Worm (Caenorhabditis elegans) whole organism, L4/young adult: Measurements from ENCODE around the gene F41F3.8.

Source experiments
- W03F9.2 ChIP-seq: fragments of 150-350 bp; optimal IDR thresholded peaks from 2 replicates; lab custom pipeline; 2014; ENCODE audit warnings: missing biosample characterization, missing genetic modification characterization
- dao-5 ChIP-seq: sonication (generic microtip); optimal IDR thresholded peaks from 2 replicates; lab custom pipeline; 2016; ENCODE audit warnings: missing genotype, missing genetic modification characterization, moderate library complexity, missing compliant biosample characterization
- him-1 ChIP-seq: sonication (generic microtip); optimal IDR thresholded peaks from 2 replicates; lab custom pipeline; 2016; ENCODE audit warnings: missing genotype, missing genetic modification reagents, missing genetic modification characterization, missing compliant biosample characterization

F41F3.8 gene

DNA sequence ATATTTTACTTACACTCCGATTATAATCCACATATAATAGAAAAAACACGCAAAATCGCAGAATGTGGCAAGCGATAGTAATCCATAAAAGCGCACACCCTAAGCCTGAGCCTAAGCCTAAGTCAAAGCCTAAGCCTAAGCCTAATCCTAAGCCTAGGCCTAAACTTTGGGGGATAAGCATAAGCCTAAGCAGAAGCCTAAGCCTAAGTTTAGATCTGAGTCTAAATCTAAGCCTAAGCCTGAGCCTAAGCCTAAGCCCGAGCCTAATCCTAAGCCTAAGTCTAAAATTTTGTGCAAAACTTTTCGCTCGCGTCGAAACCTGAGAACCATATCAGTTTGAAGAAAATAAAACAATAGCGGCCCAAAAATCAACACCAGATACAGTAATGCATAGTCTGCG lies 35.5 kb downstream of the F41F3.8 start:
- TF ChIP-seq him-1 (no peak), W03F9.2 (tag; lab: Kevin White, UChicago) (no peak), dao-5 (no peak)

DNA sequence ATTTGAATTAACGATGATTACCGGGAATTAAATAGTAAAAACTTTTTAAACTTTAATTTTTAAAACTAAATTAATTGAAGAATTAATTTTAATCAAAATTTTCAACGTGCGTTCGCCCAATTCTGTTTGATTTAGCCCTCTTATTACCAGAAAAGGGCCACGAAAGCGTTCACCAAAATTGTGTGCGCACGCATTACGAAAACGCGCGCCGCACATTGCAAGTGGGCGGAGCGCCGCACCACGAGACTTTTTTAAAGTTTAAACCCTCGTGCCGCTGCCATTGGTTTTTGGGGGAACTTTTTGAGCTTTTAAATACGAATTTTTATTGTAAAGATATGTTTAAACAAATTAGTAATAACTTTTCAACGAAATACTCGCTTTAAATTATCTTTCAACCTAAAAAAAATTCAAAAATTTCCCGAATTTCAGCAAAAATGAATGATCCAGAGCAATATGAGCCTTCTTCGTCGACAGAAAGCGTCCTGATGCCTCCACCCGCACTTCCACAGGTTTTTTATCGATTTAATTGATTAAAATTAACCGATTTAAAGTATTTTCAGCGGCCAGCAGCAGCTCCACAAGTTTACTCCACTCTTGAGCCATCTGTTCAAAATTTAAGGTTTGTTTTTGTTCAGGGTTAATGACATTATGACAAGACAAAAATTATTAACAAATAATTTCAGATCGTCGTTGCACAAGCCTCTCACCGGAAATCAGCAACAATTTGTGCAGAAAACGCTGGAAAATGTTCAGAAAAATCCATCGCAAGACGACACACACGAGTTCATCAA lies 38.2 kb downstream of the F41F3.8 start, which contains the start of gene taf-10:
Gene taf-10 (plus strand): TSS at position 424 of the 791 bp plus-strand sequence.
- TF ChIP-seq dao-5: no peak
- peak; percentile 54 for TF ChIP-seq W03F9.2 (tag; lab: Kevin White, UChicago)

DNA sequence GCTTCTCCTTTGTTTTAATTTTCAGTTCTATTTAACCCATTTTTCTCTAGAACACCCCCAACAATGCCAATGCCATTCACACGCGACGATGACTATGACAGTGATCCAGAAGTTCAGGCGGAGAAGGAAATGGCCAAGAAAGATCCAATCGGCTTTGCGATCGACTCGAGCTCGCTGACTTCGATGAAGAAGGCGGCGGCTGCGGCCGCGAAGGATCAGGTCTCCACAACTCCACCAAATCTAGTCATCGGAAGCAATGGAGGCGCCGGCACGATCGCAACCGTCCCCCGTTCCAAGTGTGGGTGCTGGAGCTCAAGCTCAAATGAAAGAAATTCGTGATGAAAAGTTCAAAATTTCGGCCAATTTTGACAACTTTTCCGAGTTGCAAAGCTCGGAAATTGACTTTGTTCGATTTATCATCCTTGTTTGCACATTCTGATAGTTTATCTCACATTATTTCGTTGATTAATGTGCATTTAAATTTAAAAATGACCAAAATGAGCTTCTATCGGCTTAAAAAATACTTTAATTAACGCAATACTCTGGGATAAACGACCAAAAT lies 39.4 kb downstream of the F41F3.8 start, which contains the start of gene K03B4.2:
Gene K03B4.2 (plus strand): TSS at position 51 of the 562 bp plus-strand sequence.
- TF ChIP-seq W03F9.2 (tag; lab: Kevin White, UChicago) (no peak), him-1 (no peak)

DNA sequence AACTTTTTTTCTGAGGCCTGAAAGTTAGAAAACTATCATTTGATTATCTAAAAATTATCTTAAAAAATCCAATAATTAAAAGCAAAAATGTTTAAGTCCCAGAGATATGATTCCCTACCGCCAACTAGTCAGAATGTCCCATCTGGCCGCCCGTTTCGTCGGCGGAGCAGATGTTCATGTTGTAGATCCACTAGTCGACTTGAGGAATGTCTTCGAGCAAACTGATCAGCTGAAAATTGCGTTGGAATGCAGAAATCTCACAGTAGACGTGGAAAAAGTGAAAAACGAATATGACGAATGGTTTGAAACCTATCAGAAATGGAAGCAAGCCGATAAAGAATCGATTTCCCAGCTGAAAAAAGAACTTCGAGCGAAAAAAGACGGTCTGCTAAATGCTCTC lies 40.6 kb downstream of the F41F3.8 start, which contains the start of gene K03B4.1:
Gene K03B4.1 (plus strand): TSS at position 97 of the 400 bp plus-strand sequence.
- no peak for TF ChIP-seq him-1
- no peak for TF ChIP-seq W03F9.2 (tag; lab: Kevin White, UChicago)
- no peak for TF ChIP-seq dao-5

DNA sequence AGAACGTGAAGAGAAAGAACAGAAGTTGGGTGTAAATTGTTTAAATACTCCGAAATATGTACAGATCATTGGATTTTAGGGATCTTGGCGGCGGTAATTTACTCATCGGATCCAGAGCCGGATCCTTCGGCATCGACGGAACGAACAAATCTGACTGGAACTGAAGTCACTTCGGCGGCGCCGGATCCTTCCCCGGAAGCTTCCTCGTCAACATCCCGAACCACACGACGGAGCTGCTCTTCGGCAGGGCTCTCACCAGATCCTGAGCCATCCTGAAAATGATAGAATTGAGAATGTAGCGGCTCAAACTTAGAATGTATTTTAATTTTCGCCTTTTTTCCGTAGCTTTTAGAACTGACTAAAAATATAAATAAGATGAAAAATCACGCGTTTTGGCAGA lies 43.0 kb downstream of the F41F3.8 start:
- TF ChIP-seq him-1: no peak
- no peak for TF ChIP-seq W03F9.2 (tag; lab: Kevin White, UChicago)
- TF ChIP-seq dao-5: no peak

DNA sequence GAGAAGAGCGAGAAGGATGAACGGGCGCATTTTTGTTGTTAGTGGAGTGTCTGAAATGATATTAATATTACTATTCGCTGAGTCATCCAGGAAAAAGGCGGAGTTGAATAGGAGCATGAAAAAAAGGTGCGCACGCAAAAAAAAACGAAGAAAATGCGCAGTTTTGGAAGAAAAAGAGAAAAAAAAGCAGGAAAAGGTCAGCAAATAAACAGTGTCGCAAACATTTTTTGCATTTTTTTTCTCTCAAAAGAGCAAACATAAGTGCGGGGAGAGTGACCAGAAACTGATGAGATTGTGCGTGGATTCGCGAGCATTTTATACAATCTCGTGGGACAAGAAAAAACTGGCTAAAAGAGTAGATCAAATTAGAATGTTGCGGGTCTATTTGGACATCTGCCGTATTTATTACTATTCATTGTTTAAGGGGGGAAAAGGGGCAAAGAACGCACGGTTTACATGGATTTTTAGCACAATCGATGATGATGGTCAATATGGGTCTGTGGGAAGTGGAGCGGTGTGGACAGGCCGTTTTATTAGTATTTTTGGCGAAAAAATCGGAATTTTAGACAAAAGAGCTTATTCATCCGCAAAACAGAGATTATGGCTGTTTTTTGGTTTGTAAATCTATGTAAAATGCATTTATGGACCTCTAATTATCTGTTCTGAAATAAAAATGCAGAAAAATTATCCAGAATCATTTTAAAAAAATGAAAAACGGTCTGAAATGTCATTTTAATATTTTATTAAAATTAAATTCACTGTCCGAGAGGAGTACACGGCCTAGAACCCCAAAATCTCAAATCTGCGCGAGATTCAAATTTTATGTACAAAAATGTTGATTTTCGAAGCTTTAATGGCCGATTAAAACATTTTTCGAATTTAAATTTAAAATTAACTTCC lies 44.0 kb downstream of the F41F3.8 start, which contains the start of gene cpg-8:
Gene cpg-8 (minus strand): TSS at position 51 of the 900 bp plus-strand sequence.
- TF ChIP-seq him-1: no peak
- TF ChIP-seq W03F9.2 (tag; lab: Kevin White, UChicago): no peak
- TF ChIP-seq dao-5: no peak

DNA sequence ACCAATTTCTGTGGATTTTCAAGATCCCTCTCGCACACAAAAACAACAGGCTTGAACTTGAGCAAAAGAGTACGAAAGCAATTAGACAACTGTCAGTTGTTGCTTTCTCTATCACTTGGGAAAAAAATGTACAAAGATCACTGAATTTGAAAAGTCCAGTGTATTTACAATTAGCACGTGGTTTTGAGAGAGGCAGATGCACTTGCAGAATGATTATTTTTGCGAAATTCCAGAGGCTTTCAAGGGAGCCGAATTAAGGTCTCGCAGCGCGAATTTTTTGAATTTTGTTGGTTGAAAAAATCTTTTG lies 44.6 kb downstream of the F41F3.8 start:
- TF ChIP-seq W03F9.2 (tag; lab: Kevin White, UChicago) (no peak), dao-5 (no peak), him-1 (no peak)

DNA sequence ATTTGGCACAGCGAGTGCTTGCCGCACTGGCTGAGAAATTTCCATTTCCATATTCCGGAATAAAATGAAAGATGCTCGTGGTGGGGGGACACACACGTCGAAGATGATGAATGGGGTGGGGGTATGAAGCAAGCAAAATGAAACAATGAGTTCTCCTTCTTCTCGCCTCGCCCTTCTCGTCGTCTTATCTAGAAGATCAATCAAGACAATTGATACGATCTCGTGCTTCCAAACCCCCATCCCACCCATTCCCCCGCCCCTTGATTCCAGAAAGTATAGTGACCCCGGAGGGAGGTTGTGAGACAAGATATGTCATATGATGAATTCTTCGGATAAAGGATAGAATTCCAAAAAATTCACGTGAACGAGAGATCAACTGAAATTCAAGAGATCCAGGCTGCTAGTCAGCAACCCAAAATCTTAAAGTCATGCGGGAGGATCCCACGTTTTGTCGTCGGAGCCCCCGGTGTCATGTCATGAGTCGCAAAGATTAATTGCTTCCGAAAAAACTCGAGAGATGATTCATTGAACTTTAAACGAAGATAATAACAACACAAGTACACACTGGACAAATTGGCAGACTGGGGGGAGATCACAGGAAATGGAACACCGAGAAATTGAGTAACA lies 46.0 kb downstream of the F41F3.8 start:
- TF ChIP-seq him-1: no peak

DNA sequence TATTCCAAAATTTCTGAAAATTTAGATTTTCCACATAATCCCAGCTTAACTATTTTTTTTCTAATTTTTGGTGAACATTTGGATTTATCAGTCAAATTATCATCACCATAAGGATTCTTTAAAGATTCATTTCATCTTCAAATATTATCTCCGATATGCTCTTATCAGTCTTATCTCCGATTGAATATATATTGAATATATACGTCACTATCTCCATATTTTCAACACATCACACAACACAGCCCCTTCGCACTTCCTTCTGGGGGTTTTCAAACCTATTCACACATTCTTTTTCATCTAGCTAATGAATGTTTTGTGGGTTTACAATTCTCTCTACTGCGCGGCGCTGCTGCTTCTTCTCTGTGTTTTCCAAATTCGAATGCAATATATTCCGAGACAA lies 50.0 kb downstream of the F41F3.8 start:
- no peak for TF ChIP-seq dao-5
- TF ChIP-seq him-1: no peak
- no peak for TF ChIP-seq W03F9.2 (tag; lab: Kevin White, UChicago)

DNA sequence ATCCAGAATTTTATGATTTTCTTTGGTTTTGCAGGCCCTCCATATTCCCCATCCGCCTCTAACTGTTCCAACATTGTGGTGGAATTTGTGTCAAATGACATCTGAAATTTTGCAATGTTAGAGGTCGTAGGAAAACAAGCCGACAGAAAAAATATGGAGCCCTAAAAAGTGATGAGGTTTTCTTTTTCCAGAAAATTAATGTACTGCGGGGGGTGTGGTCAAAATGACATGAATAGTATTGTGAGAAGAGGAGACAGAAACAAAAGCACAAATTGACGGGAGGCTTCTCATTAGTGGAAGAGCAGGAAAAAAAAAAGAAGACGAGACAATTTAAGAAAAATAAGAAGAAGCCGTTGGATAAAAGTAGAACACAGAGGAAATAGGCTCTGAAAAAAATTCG lies 51.6 kb downstream of the F41F3.8 start, which contains the start of gene ZC266.1:
Gene ZC266.1 (minus strand): TSS at position 101 of the 400 bp plus-strand sequence.
- TF ChIP-seq him-1 (no peak), dao-5 (no peak), W03F9.2 (tag; lab: Kevin White, UChicago) (no peak)
